Worm (Caenorhabditis elegans) whole organism, young adult: ENCODE results near the gene lin-3.
A peak's percentile ranks its signal among the peaks of the same experiment; 100 is the strongest.

Source experiments
- B0336.3 ChIP-seq: fragments of 200-800 bp; sonication (Bioruptor generic); IDR thresholded peaks from 2 replicates; pipeline ENCODE4 v1.3.6; 2022; ENCODE audit warnings: missing genetic modification characterization, missing compliant biosample characterization
- D2030.7 ChIP-seq: fragments of 200-800 bp; sonication (Bioruptor generic); IDR thresholded peaks from 2 replicates; pipeline ENCODE4 v1.3.6; 2022; ENCODE audit warnings: missing genetic modification reagents, missing genetic modification characterization, missing compliant biosample characterization
- F23B12.7 ChIP-seq: sonication (generic microtip); optimal IDR thresholded peaks from 2 replicates; lab custom pipeline; 2017; ENCODE audit warnings: missing genetic modification characterization, mild to moderate bottlenecking, missing compliant biosample characterization, antibody characterized with exemption, moderate library complexity; ENCODE audit not compliant: insufficient read depth
- F33H1.4 ChIP-seq: fragments of 200-800 bp; sonication (Bioruptor generic); IDR thresholded peaks from 2 replicates; pipeline ENCODE4 v1.3.6; 2022; ENCODE audit warnings: missing genetic modification reagents, missing genetic modification characterization, missing compliant biosample characterization
- F49E8.2 ChIP-seq: sonication (generic microtip); optimal IDR thresholded peaks from 3 replicates; lab custom pipeline; 2017; ENCODE audit warnings: missing genetic modification characterization, mild to moderate bottlenecking, missing compliant biosample characterization, antibody characterized with exemption, moderate library complexity; ENCODE audit not compliant: insufficient read depth
- F55B11.4 ChIP-seq: sonication (generic microtip); optimal IDR thresholded peaks from 2 replicates; lab custom pipeline; 2016; ENCODE audit warnings: missing compliant biosample characterization, missing genetic modification characterization, borderline replicate concordance; ENCODE audit not compliant: insufficient read depth
- F57A8.1 ChIP-seq: fragments of 200-800 bp; sonication (Bioruptor generic); optimal IDR thresholded peaks from 2 replicates; lab custom pipeline; 2018; ENCODE audit warnings: mild to moderate bottlenecking, missing genetic modification characterization, moderate library complexity, missing compliant biosample characterization
- Y53G8AR.9 ChIP-seq: fragments of 200-800 bp; sonication (Bioruptor generic); conservative IDR thresholded peaks from 2 replicates; pipeline ENCODE4 v1.3.6; 2022; ENCODE audit warnings: missing genetic modification reagents, missing genetic modification characterization, missing compliant biosample characterization
- Y56A3A.18 ChIP-seq: fragments of 200-800 bp; sonication (Bioruptor generic); IDR thresholded peaks from 2 replicates; pipeline ENCODE4 v1.3.6; 2022; ENCODE audit warnings: missing genetic modification reagents, missing genetic modification characterization, missing compliant biosample characterization
- aptf-2 ChIP-seq: fragments of 200-800 bp; sonication (Bioruptor generic); conservative IDR thresholded peaks from 2 replicates; pipeline ENCODE4 v1.3.6; 2022; ENCODE audit warnings: missing genetic modification reagents, missing genetic modification characterization, missing compliant biosample characterization
- bed-1 ChIP-seq: fragments of 200-800 bp; sonication (Bioruptor generic); IDR thresholded peaks from 2 replicates; pipeline ENCODE4 v1.3.6; 2022; ENCODE audit warnings: missing genetic modification reagents, missing genetic modification characterization, missing compliant biosample characterization
- bed-2 ChIP-seq: fragments of 200-800 bp; sonication (Bioruptor generic); IDR thresholded peaks from 2 replicates; pipeline ENCODE4 v1.3.6; 2022; ENCODE audit warnings: missing genetic modification reagents, missing genetic modification characterization, missing compliant biosample characterization
- cebp-1 ChIP-seq, 2 experiments: fragments of 200-800 bp in 1 of 2; sonication (Bioruptor generic) in 1 of 2; sonication (generic microtip) in 1 of 2; IDR thresholded peaks in 1 of 2; optimal IDR thresholded peaks in 1 of 2; 2 replicates each; pipeline versions ENCODE4 v1.3.6 to Lab custom; 2017 to 2022; ENCODE audit warnings: missing compliant biosample characterization in 2 of 2, missing genetic modification characterization in 2 of 2, mild to moderate bottlenecking in 1 of 2, missing genetic modification reagents in 1 of 2, moderate library complexity in 1 of 2
- ceh-58 ChIP-seq: fragments of 200-800 bp; sonication (Bioruptor generic); IDR thresholded peaks from 2 replicates; pipeline ENCODE4 v1.3.6; 2022; ENCODE audit warnings: missing genetic modification characterization, missing compliant biosample characterization
- chd-7 ChIP-seq: sonication (generic microtip); optimal IDR thresholded peaks from 2 replicates; lab custom pipeline; 2016; ENCODE audit warnings: mild to moderate bottlenecking, missing genetic modification characterization, moderate library complexity, missing compliant biosample characterization
- efl-1 ChIP-seq: fragments of 150-350 bp; optimal IDR thresholded peaks from 2 replicates; lab custom pipeline; 2014; ENCODE audit warnings: missing biosample characterization, missing genetic modification reagents, missing genetic modification characterization
- egl-18 ChIP-seq: fragments of 200-800 bp; sonication (Bioruptor generic); IDR thresholded peaks from 2 replicates; pipeline ENCODE4 v1.3.6; 2022; ENCODE audit warnings: missing genetic modification reagents, missing genetic modification characterization, missing compliant biosample characterization
- ekl-4 ChIP-seq: fragments of 200-800 bp; sonication (Bioruptor generic); IDR thresholded peaks from 2 replicates; pipeline ENCODE4 v1.3.6; 2022; ENCODE audit warnings: missing genetic modification reagents, missing genetic modification characterization, missing compliant biosample characterization
- gei-17 ChIP-seq: fragments of 200-800 bp; sonication (Bioruptor generic); optimal IDR thresholded peaks from 2 replicates; lab custom pipeline; 2018; ENCODE audit warnings: mild to moderate bottlenecking, missing genetic modification characterization, missing compliant biosample characterization
- hlh-12 ChIP-seq: sonication (generic microtip); optimal IDR thresholded peaks from 2 replicates; lab custom pipeline; 2016; ENCODE audit warnings: missing genetic modification characterization, missing compliant biosample characterization
- hmg-1.2 ChIP-seq: fragments of 200-800 bp; sonication (Bioruptor generic); IDR thresholded peaks from 2 replicates; pipeline ENCODE4 v1.3.6; 2022; ENCODE audit warnings: missing genetic modification reagents, missing genetic modification characterization, missing compliant biosample characterization
- hsf-1 ChIP-seq: fragments of 200-800 bp; sonication (Bioruptor generic); IDR thresholded peaks from 2 replicates; pipeline ENCODE4 v1.3.6; 2022; ENCODE audit warnings: missing genetic modification reagents, missing genetic modification characterization, missing compliant biosample characterization
- let-607 ChIP-seq, 2 experiments: fragments of 200-800 bp in 1 of 2; sonication (Bioruptor generic) in 1 of 2; sonication (generic microtip) in 1 of 2; optimal IDR thresholded peaks; 2 replicates each; lab custom pipeline; 2016 to 2018; ENCODE audit warnings: mild to moderate bottlenecking in 2 of 2, missing compliant biosample characterization in 2 of 2, missing genetic modification characterization in 2 of 2, moderate library complexity in 2 of 2, missing genotype in 1 of 2
- lin-35 ChIP-seq, 3 experiments: fragments of 150-350 bp in 2 of 3; sonication (generic microtip) in 1 of 3; optimal IDR thresholded peaks; 2 replicates each; lab custom pipeline; 2014 to 2018; ENCODE audit warnings: missing biosample characterization in 3 of 3, missing genetic modification characterization in 3 of 3, missing genetic modification reagents in 3 of 3
- lin-54 ChIP-seq: fragments of 200-800 bp; sonication (Bioruptor generic); optimal IDR thresholded peaks from 2 replicates; lab custom pipeline; 2018; ENCODE audit warnings: mild to moderate bottlenecking, missing genetic modification characterization, missing compliant biosample characterization
- lir-1 ChIP-seq: fragments of 200-800 bp; sonication (Bioruptor generic); conservative IDR thresholded peaks from 2 replicates; pipeline ENCODE4 v1.3.6; 2022; ENCODE audit warnings: missing genetic modification reagents, missing genetic modification characterization, missing compliant biosample characterization
- lsl-1 ChIP-seq: fragments of 200-800 bp; sonication (Bioruptor generic); optimal IDR thresholded peaks from 2 replicates; lab custom pipeline; 2018; ENCODE audit warnings: mild to moderate bottlenecking, missing genetic modification characterization, moderate library complexity, missing compliant biosample characterization
- madf-3 ChIP-seq: fragments of 200-800 bp; sonication (Bioruptor generic); IDR thresholded peaks from 2 replicates; pipeline ENCODE4 v1.3.6; 2022; ENCODE audit warnings: missing genetic modification reagents, missing genetic modification characterization, missing compliant biosample characterization
- madf-6 ChIP-seq: fragments of 200-800 bp; sonication (Bioruptor generic); IDR thresholded peaks from 2 replicates; pipeline ENCODE4 v1.3.6; 2022; ENCODE audit warnings: missing genetic modification reagents, missing genetic modification characterization, missing compliant biosample characterization
- mcd-1 ChIP-seq: fragments of 200-800 bp; sonication (Bioruptor generic); IDR thresholded peaks from 2 replicates; pipeline ENCODE4 v1.3.6; 2022; ENCODE audit warnings: missing genetic modification reagents, missing genetic modification characterization, missing compliant biosample characterization
- mes-4 ChIP-seq: sonication (generic microtip); optimal IDR thresholded peaks from 2 replicates; lab custom pipeline; 2016; ENCODE audit warnings: missing genotype, missing genetic modification characterization, missing compliant biosample characterization
- pbrm-1 ChIP-seq: fragments of 200-800 bp; sonication (Bioruptor generic); IDR thresholded peaks from 2 replicates; pipeline ENCODE4 v1.3.6; 2022; ENCODE audit warnings: missing genetic modification reagents, missing genetic modification characterization, missing compliant biosample characterization
- rcor-1 ChIP-seq: fragments of 200-800 bp; sonication (Bioruptor generic); IDR thresholded peaks from 2 replicates; pipeline ENCODE4 v1.3.6; 2022; ENCODE audit warnings: missing genetic modification reagents, missing genetic modification characterization, missing compliant biosample characterization
- sea-2 ChIP-seq: fragments of 200-800 bp; sonication (Bioruptor generic); IDR thresholded peaks from 2 replicates; pipeline ENCODE4 v1.3.6; 2022; ENCODE audit warnings: missing genetic modification characterization, missing compliant biosample characterization
- snpc-1.3 ChIP-seq: sonication (generic microtip); optimal IDR thresholded peaks from 2 replicates; lab custom pipeline; 2017; ENCODE audit warnings: missing genetic modification characterization, mild to moderate bottlenecking, missing compliant biosample characterization, antibody characterized with exemption, moderate library complexity, missing genotype, missing genetic modification reagents; ENCODE audit not compliant: insufficient read depth
- snpc-3.4 ChIP-seq: sonication (generic microtip); optimal IDR thresholded peaks from 2 replicates; lab custom pipeline; 2017; ENCODE audit warnings: missing genetic modification characterization, mild to moderate bottlenecking, missing compliant biosample characterization, antibody characterized with exemption, moderate library complexity, missing genotype, missing genetic modification reagents
- snpc-4 ChIP-seq, 5 experiments: fragments of 150-350 bp in 1 of 5; sonication (generic microtip) in 4 of 5; optimal IDR thresholded peaks; 2 replicates each; lab custom pipeline; 2014 to 2018; ENCODE audit warnings: missing genetic modification characterization in 5 of 5, missing biosample characterization in 3 of 5, antibody characterized with exemption in 2 of 5, mild to moderate bottlenecking in 2 of 5, missing compliant biosample characterization in 2 of 5, missing genotype in 2 of 5, moderate library complexity in 2 of 5, missing genetic modification reagents in 1 of 5
- tbp1 ChIP-seq: fragments of 200-800 bp; sonication (Bioruptor generic); optimal IDR thresholded peaks from 2 replicates; lab custom pipeline; 2018; ENCODE audit warnings: mild to moderate bottlenecking, missing genetic modification characterization, missing compliant biosample characterization
- unc-130 ChIP-seq: sonication (generic microtip); optimal IDR thresholded peaks from 2 replicates; lab custom pipeline; 2016; ENCODE audit warnings: missing genetic modification reagents, missing genetic modification characterization, missing compliant biosample characterization
- unc-62 ChIP-seq: fragments of 150-350 bp; optimal IDR thresholded peaks from 2 replicates; lab custom pipeline; 2014; ENCODE audit warnings: missing biosample characterization, missing genetic modification reagents, missing genetic modification characterization

The lin-3 gene

ce11 chrIV:11109771-11110170 is 55.7 kb downstream of the lin-3 start, which contains the start of gene pigk-1 (continued):
- TF ChIP-seq bed-1 (peak; percentile 69; the same call in 1 of the 2 replicates), lir-1 (GFP tag; lab: Robert Waterston, UW) (no peak), chd-7 (no peak), snpc-1.3 (tag; lab: Kevin White, UChicago) (peak; percentile 43), gei-17 (GFP tag; lab: Kevin White, UChicago) (no peak), let-607 (tag; optimal IDR thresholded peaks at IDR 0.05; lab: Kevin White, UChicago) (no peak), madf-6 (GFP tag; lab: Robert Waterston, UW) (peak; percentile 82), B0336.3 (GFP tag; lab: Robert Waterston, UW) (peak; percentile 88), hsf-1 (GFP tag; lab: Robert Waterston, UW) (peak; percentile 77), ekl-4 (GFP tag; lab: Robert Waterston, UW) (peak; percentile 57), unc-62 (GFP tag; lab: Kevin White, UChicago) (no peak), mes-4 (tag; lab: Kevin White, UChicago) (no peak), ceh-58 (GFP tag; lab: Robert Waterston, UW) (0 out of 2 replicates have a peak, but pooled peaks have one; percentile 76)

ce11 chrIV:11110995-11111619 is 57.0 kb downstream of the lin-3 start, which contains the start of gene rps-5:
rps-5 (minus strand) TSS chrIV:11111045.
- peak; percentile 41 for TF ChIP-seq snpc-3.4 (tag; lab: Kevin White, UChicago)
- no peak for TF ChIP-seq Y53G8AR.9 (GFP tag; lab: Robert Waterston, UW)
- no peak for TF ChIP-seq egl-18 (GFP tag; lab: Robert Waterston, UW)
- peak; percentile 52; the same call in 1 of the 2 replicates for TF ChIP-seq D2030.7 (GFP tag; lab: Robert Waterston, UW)
- TF ChIP-seq mcd-1 (GFP tag; lab: Robert Waterston, UW), result peak; percentile 54
- TF ChIP-seq tbp1 (GFP tag; lab: Kevin White, UChicago), result peak; percentile 34
- no peak for TF ChIP-seq F55B11.4
- no peak for TF ChIP-seq sea-2 (GFP tag; lab: Robert Waterston, UW)
- no peak for TF ChIP-seq unc-130 (GFP tag; lab: Kevin White, UChicago)
- TF ChIP-seq cebp-1 (GFP tag; IDR thresholded peaks at IDR 0.05; lab: Robert Waterston, UW), result no peak
- TF ChIP-seq cebp-1 (tag; optimal IDR thresholded peaks at IDR 0.05; lab: Kevin White, UChicago), result peak; percentile 19
- TF ChIP-seq lin-54 (GFP tag; lab: Kevin White, UChicago), result peak; percentile 51
- TF ChIP-seq F23B12.7 (tag; lab: Kevin White, UChicago), result peak; percentile 13
- TF ChIP-seq F33H1.4 (GFP tag; lab: Robert Waterston, UW), result peak; percentile 83
- TF ChIP-seq lsl-1 (GFP tag; lab: Kevin White, UChicago), result peak; percentile 55
- TF ChIP-seq hmg-1.2, result peak; percentile 93
- peak; percentile 33 for TF ChIP-seq snpc-1.3 (tag; lab: Kevin White, UChicago)
- TF ChIP-seq let-607 (tag; optimal IDR thresholded peaks at IDR 0.05; lab: Kevin White, UChicago), result peak in 1 of 2 experiments; percentile 32
- peak; percentile 40; the same call in 1 of the 2 replicates for TF ChIP-seq rcor-1 (GFP tag; lab: Robert Waterston, UW)
- TF ChIP-seq aptf-2 (GFP tag; lab: Robert Waterston, UW), result no peak
- no peak for TF ChIP-seq madf-3 (GFP tag; lab: Robert Waterston, UW)
- 0 out of 2 replicates have a peak, but pooled peaks have one; percentile 11 for TF ChIP-seq pbrm-1
- no peak for TF ChIP-seq chd-7
- no peak for TF ChIP-seq hlh-12 (tag; lab: Kevin White, UChicago)
- TF ChIP-seq F49E8.2, result peak; percentile 19
- TF ChIP-seq Y56A3A.18 (GFP tag; lab: Robert Waterston, UW), result no peak
- TF ChIP-seq F57A8.1 (GFP tag; lab: Kevin White, UChicago), result no peak
- peak; percentile 68 for TF ChIP-seq madf-6 (GFP tag; lab: Robert Waterston, UW)
- no peak for TF ChIP-seq efl-1 (GFP tag; lab: Kevin White, UChicago)
- TF ChIP-seq bed-2 (GFP tag; lab: Robert Waterston, UW), result no peak
- TF ChIP-seq lin-35 (GFP tag; optimal IDR thresholded peaks at IDR 0.05; lab: Kevin White, UChicago), result peak in 1 of 3 experiments; percentile 54
- TF ChIP-seq snpc-4 (GFP tag; optimal IDR thresholded peaks at IDR 0.05; lab: Kevin White, UChicago), result no peak
- TF ChIP-seq snpc-4 (tag; optimal IDR thresholded peaks at IDR 0.05; lab: Kevin White, UChicago), result peak in 2 of 4 experiments; percentile 29 to 31
- TF ChIP-seq, all 124 proteins: peak for 18
